Worm (Caenorhabditis elegans): ENCODE results near the gene cca-1.

The cca-1 gene

DNA sequence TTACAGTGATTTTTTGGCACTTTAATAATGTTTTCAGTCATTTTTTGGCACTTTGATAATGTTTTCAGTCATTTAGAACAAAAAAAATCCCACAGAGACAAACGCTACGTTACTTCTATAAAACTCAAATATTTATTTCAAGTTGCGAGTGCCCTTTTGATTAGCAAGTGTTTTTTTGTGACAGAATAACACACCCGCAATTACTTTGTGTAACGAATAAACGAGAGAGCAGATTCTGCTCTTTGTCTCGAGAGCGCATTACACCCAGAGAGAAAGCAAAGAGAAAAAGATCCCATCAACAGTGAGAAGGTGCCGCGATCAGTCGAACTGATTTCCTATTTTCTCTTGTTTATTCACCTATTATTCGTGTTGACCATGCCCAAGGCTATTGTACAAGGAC, 8.2 kb upstream of the cca-1 start, which contains the start of gene pcyt-2.2:
pcyt-2.2 (plus strand) TSS at position 301 of the 400 bp plus-strand sequence.
- TF ChIP-seq him-1 (tag; optimal IDR thresholded peaks at IDR 0.05) (no peak), W03F9.2 (tag; optimal IDR thresholded peaks at IDR 0.05) (no peak), dao-5 (tag; optimal IDR thresholded peaks at IDR 0.05) (no peak)

DNA sequence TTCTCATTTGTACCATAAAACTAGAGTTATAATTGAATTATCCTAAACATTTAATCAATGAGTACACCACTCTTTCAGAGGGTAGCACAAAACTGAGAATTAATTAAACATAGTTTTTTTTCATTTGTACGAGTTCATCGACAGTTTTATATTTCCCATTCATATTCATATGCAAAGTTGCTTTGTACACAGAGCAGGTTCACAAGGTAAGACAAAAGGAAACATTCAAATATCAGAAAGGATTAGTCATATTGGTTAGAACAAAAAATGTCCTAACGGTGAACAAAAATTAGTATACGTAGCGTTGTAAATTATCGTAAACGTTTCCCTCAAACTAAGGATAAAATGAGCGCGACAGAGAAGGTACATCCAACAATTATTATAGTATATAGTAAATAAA, 5.6 kb upstream of the cca-1 start:
- TF ChIP-seq W03F9.2 (tag; optimal IDR thresholded peaks at IDR 0.05) (no peak), him-1 (tag; optimal IDR thresholded peaks at IDR 0.05) (no peak), dao-5 (tag; optimal IDR thresholded peaks at IDR 0.05) (no peak)

DNA sequence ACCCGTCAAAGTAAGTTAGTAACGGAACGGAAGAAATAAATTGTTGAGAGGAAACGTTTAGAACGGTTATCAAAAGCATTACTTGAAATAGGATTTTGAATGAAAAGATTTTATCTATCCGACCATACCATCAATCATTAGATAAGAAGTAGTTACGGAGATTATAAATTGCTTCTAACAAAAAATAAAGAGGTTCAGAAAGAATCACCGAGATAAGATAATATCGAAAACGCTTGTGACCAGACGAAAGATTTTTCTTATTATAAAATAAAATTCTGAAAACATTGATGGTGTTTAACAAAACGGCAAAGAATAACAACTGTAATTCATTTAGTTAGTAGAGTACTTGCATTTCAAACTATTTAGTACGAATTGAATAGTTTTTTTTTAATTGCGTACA, 5.1 kb upstream of the cca-1 start, which contains the start of gene C39D10.8:
C39D10.8 (minus strand) TSS at position 101 of the 400 bp plus-strand sequence.
- TF ChIP-seq dao-5 (tag; optimal IDR thresholded peaks at IDR 0.05) = no peak
- TF ChIP-seq him-1 (tag; optimal IDR thresholded peaks at IDR 0.05) = no peak
- no peak for TF ChIP-seq W03F9.2 (tag; optimal IDR thresholded peaks at IDR 0.05)

DNA sequence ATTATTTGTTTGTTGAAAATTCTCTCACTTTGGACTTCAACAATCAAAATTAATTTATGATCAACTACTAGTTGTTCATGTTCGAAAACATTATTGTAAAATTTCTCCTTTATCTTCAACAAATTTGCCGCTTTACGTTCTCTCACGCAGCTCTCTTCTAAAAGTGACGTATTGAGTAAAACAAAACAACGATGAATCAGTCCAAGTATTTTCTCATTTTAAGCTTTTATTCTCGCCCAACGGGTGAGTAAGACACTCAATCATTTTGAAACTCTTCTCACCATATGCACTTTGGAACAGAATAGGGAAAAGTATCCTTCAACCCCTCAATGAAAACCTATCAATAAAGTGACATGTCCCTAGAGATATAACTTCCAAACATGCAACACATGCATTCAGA, 2.4 kb downstream of the cca-1 start:
- TF ChIP-seq dao-5 (tag; optimal IDR thresholded peaks at IDR 0.05) (no peak), him-1 (tag; optimal IDR thresholded peaks at IDR 0.05) (no peak), W03F9.2 (tag; optimal IDR thresholded peaks at IDR 0.05) (no peak)

DNA sequence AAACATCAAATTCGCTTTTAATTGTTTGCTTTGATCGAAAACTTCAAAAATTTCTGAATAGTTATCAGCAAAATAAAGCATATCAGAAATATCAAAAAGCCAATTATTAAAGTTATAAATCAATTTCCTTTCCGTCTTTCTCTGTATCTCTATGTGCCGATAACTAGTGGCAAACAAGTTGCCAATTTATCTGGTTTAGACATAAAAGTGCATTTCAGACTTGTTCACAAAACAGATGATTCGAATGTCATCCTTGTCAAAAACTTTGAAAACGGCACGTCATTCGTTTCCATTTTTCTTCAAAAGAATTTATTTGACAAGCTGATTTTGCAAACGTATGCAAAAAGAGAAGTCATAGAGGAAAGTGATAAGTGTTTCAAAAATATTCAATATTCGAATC, 8.4 kb downstream of the cca-1 start:
- TF ChIP-seq dao-5 (tag; optimal IDR thresholded peaks at IDR 0.05) (no peak), W03F9.2 (tag; optimal IDR thresholded peaks at IDR 0.05) (no peak), him-1 (tag; optimal IDR thresholded peaks at IDR 0.05) (no peak)

DNA sequence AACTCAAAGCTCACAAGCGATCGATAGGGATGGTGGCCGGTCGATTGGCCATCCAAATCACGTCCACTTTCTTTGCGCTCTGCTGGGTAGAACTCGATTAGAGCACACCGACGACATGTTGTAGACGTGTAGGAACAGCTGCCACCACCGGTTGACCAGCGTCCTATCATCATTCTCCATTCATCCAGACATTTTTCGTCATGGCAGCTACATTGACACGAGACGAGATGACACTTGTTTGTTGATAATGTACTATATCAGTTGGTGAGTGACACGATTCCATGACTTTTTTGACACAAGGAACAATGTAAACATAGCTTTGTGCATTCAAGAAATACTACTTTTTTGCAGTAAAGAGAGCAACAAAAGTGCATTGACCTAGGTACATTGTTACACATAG, 9.3 kb downstream of the cca-1 start:
- no peak for TF ChIP-seq him-1 (tag; optimal IDR thresholded peaks at IDR 0.05)
- TF ChIP-seq dao-5 (tag; optimal IDR thresholded peaks at IDR 0.05) = no peak
- TF ChIP-seq W03F9.2 (tag; optimal IDR thresholded peaks at IDR 0.05) = no peak

DNA sequence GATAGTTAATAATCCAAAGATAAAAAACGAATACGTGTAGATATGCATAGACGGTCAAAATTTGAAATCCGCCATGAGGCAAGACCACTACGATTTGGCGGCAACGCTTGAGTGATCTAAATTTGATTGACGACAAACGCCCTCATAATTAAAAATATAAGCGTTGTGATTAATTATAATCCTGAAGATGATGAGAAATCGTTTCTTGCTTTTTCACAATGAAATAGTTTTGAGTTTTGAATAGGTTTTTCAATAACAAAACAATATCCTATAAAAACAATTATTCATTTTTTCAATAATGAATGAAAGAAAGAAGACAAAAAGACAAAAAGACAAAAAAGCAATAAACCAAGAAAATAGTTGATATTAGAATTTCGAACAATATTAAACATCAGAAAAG, 28.3 kb downstream of the cca-1 start, which contains the start of gene C54D2.6:
C54D2.6 (minus strand) TSS at position 101 of the 400 bp plus-strand sequence.
- TF ChIP-seq him-1 (tag; optimal IDR thresholded peaks at IDR 0.05) (no peak), dao-5 (tag; optimal IDR thresholded peaks at IDR 0.05) (no peak), W03F9.2 (tag; optimal IDR thresholded peaks at IDR 0.05) (no peak)

DNA sequence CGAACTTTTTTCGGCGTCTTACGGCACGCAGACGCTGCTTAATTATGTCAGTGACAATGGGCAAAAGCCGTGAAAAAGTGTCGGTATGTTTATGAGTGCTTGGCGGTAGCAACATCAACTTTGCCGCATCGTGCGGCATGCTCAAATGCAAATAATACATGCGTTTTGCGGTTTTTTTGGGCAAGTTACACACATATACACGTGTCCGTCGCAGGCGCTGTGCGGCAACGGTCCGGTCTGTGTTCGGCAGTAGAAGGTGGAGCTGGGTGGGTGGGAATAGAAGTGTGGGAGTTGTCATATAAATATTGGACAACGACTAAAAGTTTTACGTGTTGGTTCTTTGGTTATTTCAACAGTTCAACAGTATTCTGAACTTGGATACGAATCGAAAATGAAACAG, 33.5 kb downstream of the cca-1 start, which contains the start of gene idpp-11:
idpp-11 (plus strand) TSS at position 301 of the 400 bp plus-strand sequence.
- TF ChIP-seq him-1 (tag; optimal IDR thresholded peaks at IDR 0.05) (no peak), dao-5 (tag; optimal IDR thresholded peaks at IDR 0.05) (no peak), W03F9.2 (tag; optimal IDR thresholded peaks at IDR 0.05) (no peak)

DNA sequence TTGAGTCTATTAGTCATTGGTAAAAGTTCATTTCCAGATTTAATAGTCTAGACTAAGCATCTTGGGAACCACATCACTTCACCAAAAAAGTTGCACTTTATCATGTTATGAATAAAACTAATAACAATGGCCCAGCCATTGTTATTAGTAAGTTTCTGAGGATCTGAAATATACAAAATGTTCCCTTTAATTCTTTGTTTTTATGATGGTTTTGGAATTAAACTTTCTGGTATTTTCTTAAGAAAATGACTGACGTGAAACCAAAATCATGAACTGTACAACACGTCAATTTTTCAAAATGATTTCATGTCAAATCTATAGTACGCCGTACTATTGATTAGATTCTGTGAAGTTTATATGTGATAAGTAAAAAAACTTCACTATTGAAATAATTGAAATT, 35.8 kb downstream of the cca-1 start:
- TF ChIP-seq dao-5 (tag; optimal IDR thresholded peaks at IDR 0.05) (no peak), W03F9.2 (tag; optimal IDR thresholded peaks at IDR 0.05) (no peak), him-1 (tag; optimal IDR thresholded peaks at IDR 0.05) (no peak)

DNA sequence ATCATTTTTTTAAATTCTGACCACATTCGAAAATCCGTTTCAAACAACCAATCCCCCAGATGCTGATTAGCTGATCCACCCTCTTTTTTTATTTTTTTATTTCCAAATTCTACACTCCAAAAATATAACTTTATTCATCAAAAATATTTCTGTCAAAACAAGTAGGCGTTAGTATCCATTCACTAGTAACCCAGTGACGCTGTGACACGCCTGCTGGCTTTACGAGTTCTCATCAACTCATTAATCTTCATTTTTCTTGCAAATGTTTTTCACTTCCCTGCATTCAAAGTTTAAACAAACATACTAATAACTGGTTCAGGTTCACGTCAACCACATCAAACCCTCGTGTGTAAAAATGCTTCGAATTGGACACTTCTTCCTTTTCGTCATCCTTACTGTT, 37.2 kb downstream of the cca-1 start, which contains the start of gene nlp-101:
nlp-101 (plus strand) TSS at position 301 of the 400 bp plus-strand sequence.
- TF ChIP-seq W03F9.2 (tag; optimal IDR thresholded peaks at IDR 0.05) = no peak
- no peak for TF ChIP-seq dao-5 (tag; optimal IDR thresholded peaks at IDR 0.05)
- no peak for TF ChIP-seq him-1 (tag; optimal IDR thresholded peaks at IDR 0.05)

DNA sequence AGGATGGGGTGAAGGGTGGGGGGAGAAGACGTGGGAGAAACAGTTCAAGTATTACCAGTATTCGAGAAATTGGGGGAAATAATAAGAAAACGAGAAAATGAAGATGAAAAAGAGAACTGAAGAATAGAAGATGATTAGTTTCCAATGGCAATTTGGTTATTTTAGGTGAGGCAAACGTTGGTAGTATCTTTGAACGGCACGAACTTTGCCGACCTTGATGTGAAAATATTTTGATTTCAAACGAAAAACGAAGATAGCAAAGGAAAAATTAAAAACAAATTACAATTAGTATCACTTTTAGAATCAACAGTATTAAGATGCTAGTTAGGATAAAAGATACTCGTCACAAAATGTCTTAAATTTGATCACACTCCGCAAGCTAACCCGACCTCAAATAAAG, 41.6 kb downstream of the cca-1 start, which contains the start of gene sul-3:
sul-3 (minus strand) TSS at position 101 of the 400 bp plus-strand sequence.
- TF ChIP-seq dao-5 (tag; optimal IDR thresholded peaks at IDR 0.05) = no peak
- TF ChIP-seq W03F9.2 (tag; optimal IDR thresholded peaks at IDR 0.05) = no peak
- no peak for TF ChIP-seq him-1 (tag; optimal IDR thresholded peaks at IDR 0.05)

DNA sequence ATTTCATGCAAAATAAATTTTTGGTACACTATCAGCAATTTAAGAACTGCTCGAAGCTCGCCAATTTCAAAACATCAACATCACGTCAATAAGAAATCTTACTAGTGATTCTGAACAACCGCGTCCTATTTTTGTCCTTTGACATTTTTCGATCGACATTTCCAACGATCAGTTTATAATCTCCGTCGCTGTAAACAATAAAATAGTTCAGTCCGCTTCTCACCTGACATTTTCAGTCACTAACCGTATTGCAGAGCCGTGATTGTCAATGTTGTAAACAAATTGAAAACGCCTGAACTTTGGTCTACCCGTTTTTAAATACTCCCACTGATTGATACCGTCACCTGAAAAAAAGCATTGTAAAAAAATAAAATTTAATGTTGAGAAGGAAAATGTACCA, 47.8 kb downstream of the cca-1 start:
- TF ChIP-seq him-1 (tag; optimal IDR thresholded peaks at IDR 0.05) = no peak
- no peak for TF ChIP-seq W03F9.2 (tag; optimal IDR thresholded peaks at IDR 0.05)
- TF ChIP-seq dao-5 (tag; optimal IDR thresholded peaks at IDR 0.05) = no peak

DNA sequence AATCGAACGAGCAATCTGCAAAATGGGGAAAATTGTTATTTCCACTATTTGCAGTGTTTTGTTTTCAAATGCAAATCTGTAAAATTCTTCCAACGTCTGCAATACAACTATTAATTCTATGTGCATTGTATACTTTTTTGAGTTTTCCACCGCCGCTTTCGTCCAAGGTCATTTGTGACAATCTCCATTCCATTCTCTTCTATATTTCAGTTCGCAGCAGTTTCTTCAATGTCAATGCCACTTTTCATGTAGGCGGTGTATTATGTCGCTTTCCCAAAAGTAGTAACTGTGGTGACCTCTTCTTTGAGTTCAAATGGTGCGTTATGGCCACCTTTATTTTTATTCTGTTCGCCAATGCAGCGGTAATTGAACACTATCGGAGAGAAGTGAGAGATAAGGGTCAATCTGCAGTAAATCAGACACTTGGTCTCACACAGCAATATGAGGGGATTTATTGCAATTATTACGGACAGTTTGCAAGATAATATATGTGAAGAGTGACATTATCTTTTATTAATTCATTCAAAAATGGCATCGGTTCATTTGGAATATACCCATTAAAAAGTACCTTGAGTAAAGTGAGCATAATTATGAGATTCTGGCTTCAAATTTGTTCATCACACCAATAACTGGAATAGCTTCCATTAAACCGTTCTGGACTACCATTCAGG, 49.0 kb downstream of the cca-1 start:
- TF ChIP-seq dao-5 (tag; optimal IDR thresholded peaks at IDR 0.05) = no peak

DNA sequence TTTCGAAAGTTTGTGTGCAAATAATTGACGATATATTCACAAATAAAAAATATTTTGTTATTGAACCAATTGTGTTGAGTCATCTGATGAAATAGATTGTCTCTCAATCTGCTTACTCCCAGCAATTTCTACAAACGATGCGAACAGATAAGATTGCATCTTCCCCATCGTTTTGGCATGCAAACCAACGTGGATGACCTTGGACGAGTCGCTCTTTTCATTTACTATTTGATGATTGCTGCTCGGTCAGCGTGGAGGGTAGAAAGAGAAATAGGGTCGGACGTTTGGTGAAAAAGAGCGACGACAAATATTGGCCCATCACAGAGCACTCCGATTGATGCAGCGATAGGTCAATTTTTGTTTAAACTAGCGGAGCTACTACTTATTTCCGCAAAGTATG, 50.0 kb downstream of the cca-1 start:
- TF ChIP-seq W03F9.2 (tag; optimal IDR thresholded peaks at IDR 0.05) (no peak), dao-5 (tag; optimal IDR thresholded peaks at IDR 0.05) (no peak), him-1 (tag; optimal IDR thresholded peaks at IDR 0.05) (no peak)
